Worm (Caenorhabditis elegans) whole organism, late embryonic: ENCODE measurements around the gene F28C6.9.
A peak's percentile ranks its signal among the peaks of the same experiment; 100 is the strongest.

Experiments used
- C08G9.2 ChIP-seq: sonication (generic microtip); optimal IDR thresholded peaks from 2 replicates; lab custom pipeline; 2016; ENCODE audit warnings: mild to moderate bottlenecking, missing genetic modification characterization, moderate library complexity, missing compliant biosample characterization
- C38D4.7 ChIP-seq: fragments of 200-800 bp; sonication (Bioruptor generic); optimal IDR thresholded peaks from 2 replicates; lab custom pipeline; 2018; ENCODE audit warnings: mild to moderate bottlenecking, missing genetic modification characterization, moderate library complexity, missing compliant biosample characterization
- F13H6.1 ChIP-seq: sonication (generic microtip); optimal IDR thresholded peaks from 2 replicates; lab custom pipeline; 2016; ENCODE audit warnings: missing genetic modification characterization, missing compliant biosample characterization
- K09A11.1 ChIP-seq: sonication (generic microtip); optimal IDR thresholded peaks from 2 replicates; lab custom pipeline; 2017; ENCODE audit warnings: antibody characterized with exemption, mild to moderate bottlenecking, missing genetic modification characterization, missing compliant biosample characterization; ENCODE audit not compliant: insufficient read depth
- T23F11.4 ChIP-seq: fragments of 200-800 bp; sonication (Bioruptor generic); optimal IDR thresholded peaks from 2 replicates; lab custom pipeline; 2018; ENCODE audit warnings: mild to moderate bottlenecking, missing genetic modification characterization, missing compliant biosample characterization
- ahr-1 ChIP-seq: sonication (generic microtip); optimal IDR thresholded peaks from 2 replicates; lab custom pipeline; 2016; ENCODE audit warnings: missing genetic modification characterization, missing compliant biosample characterization
- ama-1 ChIP-seq: fragments of 150-350 bp; optimal IDR thresholded peaks from 2 replicates; lab custom pipeline; 2014
- ceh-22 ChIP-seq: sonication (generic microtip); optimal IDR thresholded peaks from 2 replicates; lab custom pipeline; 2017; ENCODE audit warnings: missing biosample characterization, missing genetic modification characterization
- ceh-24 ChIP-seq: sonication (generic microtip); optimal IDR thresholded peaks from 2 replicates; lab custom pipeline; 2016; ENCODE audit warnings: mild to moderate bottlenecking, missing genetic modification characterization, missing compliant biosample characterization
- ceh-31 ChIP-seq: sonication (generic microtip); optimal IDR thresholded peaks from 2 replicates; lab custom pipeline; 2016; ENCODE audit warnings: missing genetic modification characterization, missing compliant biosample characterization
- ceh-45 ChIP-seq: fragments of 200-800 bp; sonication (Bioruptor generic); IDR thresholded peaks from 2 replicates; pipeline ENCODE4 v1.3.6; 2022; ENCODE audit warnings: missing genetic modification reagents, missing genetic modification characterization, missing compliant biosample characterization
- che-1 ChIP-seq: sonication (generic microtip); optimal IDR thresholded peaks from 2 replicates; lab custom pipeline; 2016; ENCODE audit warnings: mild to moderate bottlenecking, missing genetic modification characterization, missing compliant biosample characterization
- dve-1 ChIP-seq: sonication (generic microtip); optimal IDR thresholded peaks from 2 replicates; lab custom pipeline; 2017; ENCODE audit warnings: antibody characterized with exemption, mild to moderate bottlenecking, missing genetic modification characterization, missing compliant biosample characterization
- fax-1 ChIP-seq: sonication (generic microtip); optimal IDR thresholded peaks from 2 replicates; lab custom pipeline; 2016; ENCODE audit warnings: missing genotype, missing genetic modification characterization, missing compliant biosample characterization
- fkh-10 ChIP-seq: fragments of 150-350 bp; optimal IDR thresholded peaks from 2 replicates; lab custom pipeline; 2014; ENCODE audit warnings: missing biosample characterization, missing genetic modification reagents, missing genetic modification characterization
- fkh-6 ChIP-seq: sonication (generic microtip); optimal IDR thresholded peaks from 2 replicates; lab custom pipeline; 2016; ENCODE audit warnings: missing genetic modification characterization, missing compliant biosample characterization
- hlh-13 ChIP-seq: fragments of 200-800 bp; sonication (Bioruptor generic); optimal IDR thresholded peaks from 2 replicates; lab custom pipeline; 2018; ENCODE audit warnings: mild to moderate bottlenecking, missing genetic modification characterization, missing compliant biosample characterization
- hlh-30 ChIP-seq: sonication (generic microtip); optimal IDR thresholded peaks from 2 replicates; lab custom pipeline; 2017; ENCODE audit warnings: antibody characterized with exemption, missing genetic modification characterization, missing compliant biosample characterization; ENCODE audit not compliant: insufficient read depth
- hlh-6 ChIP-seq: sonication (generic microtip); optimal IDR thresholded peaks from 2 replicates; lab custom pipeline; 2016; ENCODE audit warnings: missing genotype, missing genetic modification characterization, missing compliant biosample characterization
- hlh-8 ChIP-seq: sonication (generic microtip); optimal IDR thresholded peaks from 2 replicates; lab custom pipeline; 2016; ENCODE audit warnings: missing genotype, missing genetic modification characterization, missing compliant biosample characterization
- lim-6 ChIP-seq: sonication (generic microtip); optimal IDR thresholded peaks from 2 replicates; lab custom pipeline; 2016; ENCODE audit warnings: missing genetic modification characterization, missing compliant biosample characterization
- madf-2 ChIP-seq: sonication (generic microtip); optimal IDR thresholded peaks from 2 replicates; lab custom pipeline; 2017; ENCODE audit warnings: missing genetic modification characterization, missing compliant biosample characterization
- nfya-1 ChIP-seq: sonication (generic microtip); optimal IDR thresholded peaks from 2 replicates; lab custom pipeline; 2017; ENCODE audit warnings: missing genetic modification characterization, mild to moderate bottlenecking, missing compliant biosample characterization, antibody characterized with exemption, moderate library complexity
- nhr-11 ChIP-seq: fragments of 150-350 bp; optimal IDR thresholded peaks from 2 replicates; lab custom pipeline; 2014; ENCODE audit warnings: missing biosample characterization, missing genetic modification characterization
- nhr-232 ChIP-seq: sonication (generic microtip); optimal IDR thresholded peaks from 2 replicates; lab custom pipeline; 2016; ENCODE audit warnings: missing genetic modification characterization, missing compliant biosample characterization
- odd-2 ChIP-seq: sonication (generic microtip); optimal IDR thresholded peaks from 2 replicates; lab custom pipeline; 2017; ENCODE audit warnings: antibody characterized with exemption, mild to moderate bottlenecking, missing genetic modification characterization, missing compliant biosample characterization
- pag-3 ChIP-seq: sonication (generic microtip); optimal IDR thresholded peaks from 2 replicates; lab custom pipeline; 2016; ENCODE audit warnings: missing compliant biosample characterization, missing genetic modification characterization, borderline replicate concordance
- pax-1 ChIP-seq: fragments of 150-350 bp; optimal IDR thresholded peaks from 2 replicates; lab custom pipeline; 2014; ENCODE audit warnings: missing biosample characterization, missing genetic modification characterization
- pha-2 ChIP-seq: sonication (generic microtip); optimal IDR thresholded peaks from 2 replicates; lab custom pipeline; 2017; ENCODE audit warnings: mild to moderate bottlenecking, missing genetic modification characterization, missing compliant biosample characterization
- sox-2 ChIP-seq: fragments of 200-800 bp; sonication (Bioruptor generic); IDR thresholded peaks from 2 replicates; pipeline ENCODE4 v1.3.6; 2022; ENCODE audit warnings: missing genetic modification reagents, missing genetic modification characterization, missing compliant biosample characterization
- ttx-3 ChIP-seq: sonication (generic microtip); optimal IDR thresholded peaks from 2 replicates; lab custom pipeline; 2016; ENCODE audit warnings: missing genetic modification reagents, missing genetic modification characterization, missing compliant biosample characterization
- unc-42 ChIP-seq: sonication (generic microtip); optimal IDR thresholded peaks from 2 replicates; lab custom pipeline; 2016; ENCODE audit warnings: missing genotype, missing genetic modification characterization, missing compliant biosample characterization
- zip-5 ChIP-seq: sonication (generic microtip); optimal IDR thresholded peaks from 2 replicates; lab custom pipeline; 2016; ENCODE audit warnings: missing genetic modification characterization, missing compliant biosample characterization

The F28C6.9 gene

DNA sequence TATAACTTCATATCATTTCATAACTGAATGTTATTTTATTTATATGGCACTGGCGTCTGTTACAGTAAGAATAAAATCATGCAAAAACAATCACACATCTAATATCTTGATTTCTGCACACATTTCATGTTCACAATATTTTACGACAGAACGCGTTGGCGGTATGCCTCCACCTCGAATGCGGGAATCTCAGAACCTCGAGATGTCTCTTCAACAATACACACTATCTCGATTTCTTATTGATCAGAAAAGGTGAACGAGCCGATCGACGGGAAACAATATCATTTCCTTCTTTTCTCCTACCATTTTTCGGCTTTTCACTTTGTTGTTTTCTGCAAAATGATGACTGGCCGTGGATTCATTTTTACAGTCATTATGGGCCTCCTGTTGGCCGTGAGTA, 2.3 kb downstream of the F28C6.9 start, which contains the start of gene F28C6.10:
Gene F28C6.10, plus strand, starts transcription at position 301 of the 400 bp plus-strand sequence.
- TF ChIP-seq nhr-11 (no peak), che-1 (tag; lab: Kevin White, UChicago) (no peak), ceh-31 (tag; lab: Kevin White, UChicago) (no peak), hlh-13 (GFP tag; lab: Kevin White, UChicago) (no peak), fkh-10 (GFP tag; lab: Kevin White, UChicago) (no peak), hlh-8 (no peak), odd-2 (no peak), zip-5 (no peak), nhr-232 (no peak), C38D4.7 (GFP tag; lab: Kevin White, UChicago) (no peak), K09A11.1 (tag; lab: Kevin White, UChicago) (no peak), ceh-45 (GFP tag; lab: Robert Waterston, UW) (no peak), pag-3 (no peak), ahr-1 (tag; lab: Kevin White, UChicago) (no peak), ttx-3 (tag; lab: Kevin White, UChicago) (no peak), ceh-24 (no peak)

ce11 chrII:8606549-8606948, 3.4 kb downstream of the F28C6.9 start, which contains the start of gene F28C6.8:
TSS of gene F28C6.8 (plus strand) at chrII:8606849.
- TF ChIP-seq hlh-8 (no peak), hlh-30 (tag; lab: Kevin White, UChicago) (no peak), ama-1 (lab: Kevin White, UChicago) (no peak), fax-1 (no peak), C08G9.2 (no peak)

- TF ChIP-seq fax-1 = no peak
- peak; percentile 48 for TF ChIP-seq unc-42 (tag; lab: Kevin White, UChicago)
- no peak for TF ChIP-seq ttx-3 (tag; lab: Kevin White, UChicago)
- TF ChIP-seq ama-1 (lab: Kevin White, UChicago) = peak; percentile 65
- no peak for TF ChIP-seq zip-5
- peak; percentile 31 for TF ChIP-seq nfya-1 (tag; lab: Kevin White, UChicago)
- no peak for TF ChIP-seq fkh-6 (tag; lab: Kevin White, UChicago)
- no peak for TF ChIP-seq sox-2
- TF ChIP-seq T23F11.4 = no peak
Measured at ce11 chrII:8603567-8604359, 6.2 kb downstream of the F28C6.9 start, which contains the start of gene suf-1. TSS of gene suf-1 (plus strand) at chrII:8603846.

DNA sequence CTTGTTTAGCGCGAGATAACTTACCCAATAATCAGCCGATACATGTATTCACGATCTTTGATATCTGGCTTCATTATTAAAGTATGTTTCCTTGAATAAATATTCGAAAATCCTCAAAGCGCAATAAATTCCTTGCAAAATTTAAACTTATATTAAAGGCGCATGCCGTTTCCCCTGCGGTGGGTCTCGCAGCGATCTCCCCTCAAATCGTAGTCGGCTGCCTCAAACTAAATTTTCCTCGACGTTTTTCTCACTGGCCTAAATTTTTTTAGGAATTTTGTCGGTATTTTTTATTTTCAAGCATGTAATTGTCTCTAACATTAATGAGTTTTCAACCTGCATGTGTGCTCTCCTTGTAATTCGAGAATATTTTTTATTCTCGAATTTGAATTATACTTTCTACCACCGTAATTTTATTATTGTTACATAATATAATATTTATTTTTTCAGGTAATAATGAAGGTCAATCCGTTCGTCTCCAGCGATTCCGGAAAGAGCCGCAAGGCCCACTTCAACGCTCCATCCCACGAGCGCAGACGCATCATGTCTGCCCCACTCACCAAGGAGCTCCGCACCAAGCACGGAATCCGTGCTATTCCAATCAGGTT, 7.5 kb downstream of the F28C6.9 start, which contains the start of the genes cpf-1 and rpl-26:
Gene cpf-1, minus strand, starts transcription at position 104 of the 608 bp plus-strand sequence.
Gene rpl-26, plus strand, starts transcription at position 449 of the 608 bp plus-strand sequence.
- TF ChIP-seq ceh-31 (tag; lab: Kevin White, UChicago) = peak; percentile 9
- no peak for TF ChIP-seq dve-1
- TF ChIP-seq pha-2 = no peak
- peak; percentile 40 for TF ChIP-seq unc-42 (tag; lab: Kevin White, UChicago)
- TF ChIP-seq nfya-1 (tag; lab: Kevin White, UChicago) = peak; percentile 36

ce11 chrII:8600165-8600564, 9.8 kb downstream of the F28C6.9 start, which contains the start of gene pigg-1:
TSS of gene pigg-1 (minus strand) at chrII:8600265.
- TF ChIP-seq hlh-6 (tag; lab: Kevin White, UChicago) = no peak

DNA sequence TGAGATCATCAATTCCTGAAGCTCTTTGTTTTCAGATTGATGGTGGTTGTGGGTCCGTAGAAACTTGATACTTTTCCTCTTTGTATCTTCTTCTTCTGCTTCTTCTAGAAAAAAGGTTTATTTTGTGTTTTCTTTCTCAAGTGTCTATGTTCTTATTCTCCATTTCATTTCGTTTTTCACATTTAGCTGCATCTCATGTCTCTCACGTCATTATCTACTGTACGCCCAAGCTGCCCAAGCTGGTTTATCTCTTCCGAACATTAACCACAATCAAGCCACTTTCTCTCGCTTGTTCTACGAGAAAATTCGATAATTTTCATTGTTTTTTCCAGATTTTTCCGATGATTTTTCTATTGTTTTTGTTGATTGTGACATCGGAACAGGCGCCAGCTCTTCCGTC, 10.8 kb downstream of the F28C6.9 start, which contains the start of gene F28C6.5:
Gene F28C6.5, plus strand, starts transcription at position 301 of the 400 bp plus-strand sequence.
- TF ChIP-seq ama-1 (lab: Kevin White, UChicago) (no peak), madf-2 (tag; lab: Kevin White, UChicago) (no peak), C08G9.2 (no peak), ttx-3 (tag; lab: Kevin White, UChicago) (no peak), F13H6.1 (tag; lab: Kevin White, UChicago) (no peak), ceh-22 (tag; lab: Kevin White, UChicago) (no peak), ahr-1 (tag; lab: Kevin White, UChicago) (no peak), pax-1 (tag; lab: Kevin White, UChicago) (no peak), fkh-10 (GFP tag; lab: Kevin White, UChicago) (no peak), lim-6 (tag; lab: Kevin White, UChicago) (no peak)
